Worm (Caenorhabditis elegans) whole organism, L2 larva: ENCODE data around the gene nfki-1.
A peak's percentile ranks its signal among the peaks of the same experiment; 100 is the strongest.

ENCODE experiments used
- F13H6.1 ChIP-seq: sonication (generic microtip); optimal IDR thresholded peaks from 2 replicates; lab custom pipeline; 2016; ENCODE audit warnings: missing genetic modification characterization, missing compliant biosample characterization
- ama-1 ChIP-seq: fragments of 150-350 bp; optimal IDR thresholded peaks from 2 replicates; lab custom pipeline; 2018; ENCODE audit warnings: inconsistent platforms
- egl-27 ChIP-seq: sonication (generic microtip); optimal IDR thresholded peaks from 3 replicates; lab custom pipeline; 2017; ENCODE audit warnings: missing biosample characterization, missing genetic modification reagents, missing genetic modification characterization
- lin-11 ChIP-seq: fragments of 150-350 bp; sonication (generic microtip); optimal IDR thresholded peaks from 2 replicates; lab custom pipeline; 2014; ENCODE audit warnings: missing biosample characterization, missing genetic modification characterization, inconsistent platforms, mixed read lengths
- lin-13 ChIP-seq: fragments of 150-350 bp; optimal IDR thresholded peaks from 2 replicates; lab custom pipeline; 2014; ENCODE audit warnings: missing biosample characterization, missing genetic modification reagents, missing genetic modification characterization
- lsy-2 ChIP-seq, 2 experiments: fragments of 150-350 bp in 1 of 2; sonication (generic microtip) in 1 of 2; optimal IDR thresholded peaks; 2 replicates each; lab custom pipeline; 2014 to 2017; ENCODE audit warnings: missing biosample characterization in 2 of 2, missing genetic modification characterization in 2 of 2
- mbf-1 ChIP-seq: sonication (generic microtip); optimal IDR thresholded peaks from 2 replicates; lab custom pipeline; 2017; ENCODE audit warnings: missing biosample characterization, missing genetic modification characterization
- nhr-11 ChIP-seq: fragments of 150-350 bp; optimal IDR thresholded peaks from 2 replicates; lab custom pipeline; 2014; ENCODE audit warnings: missing biosample characterization, missing genetic modification characterization
- snpc-4 ChIP-seq: fragments of 150-350 bp; optimal IDR thresholded peaks from 2 replicates; lab custom pipeline; 2014; ENCODE audit warnings: missing biosample characterization, missing genetic modification characterization
- ztf-11 ChIP-seq: sonication (generic microtip); optimal IDR thresholded peaks from 2 replicates; lab custom pipeline; 2017; ENCODE audit warnings: missing biosample characterization, missing genetic modification characterization

- TF ChIP-seq lin-13 (GFP tag; lab: Kevin White, UChicago) (peak; percentile 69), ama-1 (lab: Kevin White, UChicago) (no peak), egl-27 (tag; lab: Kevin White, UChicago) (peak; percentile 81), snpc-4 (tag; lab: Kevin White, UChicago) (peak; percentile 39), ztf-11 (tag; lab: Kevin White, UChicago) (no peak), lsy-2 (tag; optimal IDR thresholded peaks at IDR 0.05; lab: Kevin White, UChicago) (peak; percentile 15 to 79), lin-11 (tag; lab: Kevin White, UChicago) (peak; percentile 2), F13H6.1 (peak; percentile 87), mbf-1 (tag; lab: Kevin White, UChicago) (no peak), nhr-11 (no peak)
Observed at ce11 chrX:15365235-15365634, 10.2 kb downstream of the nfki-1 start.
